Worm (Caenorhabditis elegans) whole organism, young adult: ENCODE data around the gene K08E7.4.
A peak's percentile ranks its signal among the peaks of the same experiment; 100 is the strongest.

Experiments
- B0035.1 ChIP-seq: sonication (generic microtip); optimal IDR thresholded peaks from 2 replicates; lab custom pipeline; 2016; ENCODE audit warnings: missing genetic modification characterization, mild to moderate bottlenecking, missing compliant biosample characterization, missing genotype, missing genetic modification reagents
- C17E4.6 ChIP-seq: fragments of 200-800 bp; sonication (Bioruptor generic); IDR thresholded peaks from 2 replicates; pipeline ENCODE4 v1.3.6; 2022; ENCODE audit warnings: missing genetic modification reagents, missing genetic modification characterization, missing compliant biosample characterization
- F23B12.7 ChIP-seq: sonication (generic microtip); optimal IDR thresholded peaks from 2 replicates; lab custom pipeline; 2017; ENCODE audit warnings: missing genetic modification characterization, mild to moderate bottlenecking, missing compliant biosample characterization, antibody characterized with exemption, moderate library complexity; ENCODE audit not compliant: insufficient read depth
- F55B11.4 ChIP-seq: sonication (generic microtip); optimal IDR thresholded peaks from 2 replicates; lab custom pipeline; 2016; ENCODE audit warnings: missing compliant biosample characterization, missing genetic modification characterization, borderline replicate concordance; ENCODE audit not compliant: insufficient read depth
- T07F8.4 ChIP-seq: sonication (generic microtip); optimal IDR thresholded peaks from 2 replicates; lab custom pipeline; 2016; ENCODE audit warnings: mild to moderate bottlenecking, missing genetic modification characterization, moderate library complexity, missing compliant biosample characterization
- Y79H2A.3 ChIP-seq: fragments of 200-800 bp; sonication (Bioruptor generic); conservative IDR thresholded peaks from 2 replicates; pipeline ENCODE4 v1.3.6; 2022; ENCODE audit warnings: missing genetic modification reagents, missing genetic modification characterization, missing compliant biosample characterization
- Y95B8A.8 ChIP-seq: fragments of 200-800 bp; sonication (Bioruptor generic); IDR thresholded peaks from 2 replicates; pipeline ENCODE4 v1.3.6; 2022; ENCODE audit warnings: missing genetic modification reagents, missing genetic modification characterization, missing compliant biosample characterization
- akir-1 ChIP-seq: fragments of 200-800 bp; sonication (Bioruptor generic); optimal IDR thresholded peaks from 2 replicates; lab custom pipeline; 2018; ENCODE audit warnings: mild to moderate bottlenecking, missing genetic modification characterization, moderate library complexity, missing compliant biosample characterization
- ama-1 ChIP-seq, 3 experiments: fragments of 150-350 bp in 1 of 3; sonication (generic microtip) in 2 of 3; optimal IDR thresholded peaks; 2 replicates each; lab custom pipeline; 2014 to 2018; ENCODE audit warnings: missing biosample characterization in 2 of 3, missing genetic modification characterization in 2 of 3, missing genetic modification reagents in 2 of 3
- attf-5 ChIP-seq: fragments of 200-800 bp; sonication (Bioruptor generic); optimal IDR thresholded peaks from 2 replicates; lab custom pipeline; 2018; ENCODE audit warnings: mild to moderate bottlenecking, missing genetic modification characterization, missing compliant biosample characterization
- cebp-1 ChIP-seq, 2 experiments: fragments of 200-800 bp in 1 of 2; sonication (Bioruptor generic) in 1 of 2; sonication (generic microtip) in 1 of 2; IDR thresholded peaks in 1 of 2; optimal IDR thresholded peaks in 1 of 2; 2 replicates each; pipeline versions ENCODE4 v1.3.6 to Lab custom; 2017 to 2022; ENCODE audit warnings: missing compliant biosample characterization in 2 of 2, missing genetic modification characterization in 2 of 2, mild to moderate bottlenecking in 1 of 2, missing genetic modification reagents in 1 of 2, moderate library complexity in 1 of 2
- ceh-27 ChIP-seq: fragments of 200-800 bp; sonication (Bioruptor generic); optimal IDR thresholded peaks from 2 replicates; lab custom pipeline; 2018; ENCODE audit warnings: mild to moderate bottlenecking, missing genetic modification characterization, moderate library complexity, missing compliant biosample characterization
- ceh-91 ChIP-seq: fragments of 200-800 bp; sonication (Bioruptor generic); IDR thresholded peaks from 2 replicates; pipeline ENCODE4 v1.3.6; 2022; ENCODE audit warnings: missing genetic modification reagents, missing genetic modification characterization, missing compliant biosample characterization
- dpl-1 ChIP-seq: fragments of 150-350 bp; optimal IDR thresholded peaks from 2 replicates; lab custom pipeline; 2014; ENCODE audit warnings: missing biosample characterization, missing genetic modification reagents, missing genetic modification characterization
- egl-18 ChIP-seq: fragments of 200-800 bp; sonication (Bioruptor generic); IDR thresholded peaks from 2 replicates; pipeline ENCODE4 v1.3.6; 2022; ENCODE audit warnings: missing genetic modification reagents, missing genetic modification characterization, missing compliant biosample characterization
- egrh-3 ChIP-seq: fragments of 200-800 bp; sonication (Bioruptor generic); IDR thresholded peaks from 2 replicates; pipeline ENCODE4 v1.3.6; 2022; ENCODE audit warnings: missing genetic modification reagents, missing genetic modification characterization, missing compliant biosample characterization
- hlh-26 ChIP-seq: fragments of 200-800 bp; sonication (Bioruptor generic); conservative IDR thresholded peaks from 2 replicates; pipeline ENCODE4 v1.3.6; 2022; ENCODE audit warnings: missing genetic modification reagents, missing genetic modification characterization, missing compliant biosample characterization
- hmg-1.2 ChIP-seq: fragments of 200-800 bp; sonication (Bioruptor generic); IDR thresholded peaks from 2 replicates; pipeline ENCODE4 v1.3.6; 2022; ENCODE audit warnings: missing genetic modification reagents, missing genetic modification characterization, missing compliant biosample characterization
- let-607 ChIP-seq, 2 experiments: fragments of 200-800 bp in 1 of 2; sonication (Bioruptor generic) in 1 of 2; sonication (generic microtip) in 1 of 2; optimal IDR thresholded peaks; 2 replicates each; lab custom pipeline; 2016 to 2018; ENCODE audit warnings: mild to moderate bottlenecking in 2 of 2, missing compliant biosample characterization in 2 of 2, missing genetic modification characterization in 2 of 2, moderate library complexity in 2 of 2, missing genotype in 1 of 2
- madf-8 ChIP-seq: fragments of 200-800 bp; sonication (Bioruptor generic); conservative IDR thresholded peaks from 2 replicates; pipeline ENCODE4 v1.3.6; 2022; ENCODE audit warnings: missing genetic modification reagents, missing genetic modification characterization, missing compliant biosample characterization
- mxl-1 ChIP-seq: sonication (generic microtip); optimal IDR thresholded peaks from 2 replicates; lab custom pipeline; 2016; ENCODE audit warnings: missing genetic modification characterization, missing compliant biosample characterization
- nhr-27 ChIP-seq: fragments of 200-800 bp; sonication (Bioruptor generic); optimal IDR thresholded peaks from 2 replicates; lab custom pipeline; 2018; ENCODE audit warnings: mild to moderate bottlenecking, missing genetic modification characterization, moderate library complexity, missing compliant biosample characterization
- pbrm-1 ChIP-seq: fragments of 200-800 bp; sonication (Bioruptor generic); IDR thresholded peaks from 2 replicates; pipeline ENCODE4 v1.3.6; 2022; ENCODE audit warnings: missing genetic modification reagents, missing genetic modification characterization, missing compliant biosample characterization
- rcor-1 ChIP-seq: fragments of 200-800 bp; sonication (Bioruptor generic); IDR thresholded peaks from 2 replicates; pipeline ENCODE4 v1.3.6; 2022; ENCODE audit warnings: missing genetic modification reagents, missing genetic modification characterization, missing compliant biosample characterization
- rec-8 ChIP-seq, 2 experiments: sonication (generic microtip); optimal IDR thresholded peaks; 2 replicates each; lab custom pipeline; 2016; ENCODE audit warnings: mild to moderate bottlenecking in 2 of 2, missing genetic modification characterization in 2 of 2, missing genetic modification reagents in 2 of 2, missing genotype in 2 of 2, missing biosample characterization in 1 of 2, missing compliant biosample characterization in 1 of 2, moderate library complexity in 1 of 2
- sdz-38 ChIP-seq: sonication (generic microtip); optimal IDR thresholded peaks from 2 replicates; lab custom pipeline; 2016; ENCODE audit warnings: missing genotype, missing genetic modification characterization, missing compliant biosample characterization
- sea-2 ChIP-seq: fragments of 200-800 bp; sonication (Bioruptor generic); IDR thresholded peaks from 2 replicates; pipeline ENCODE4 v1.3.6; 2022; ENCODE audit warnings: missing genetic modification characterization, missing compliant biosample characterization
- snpc-1.1 ChIP-seq: sonication (generic microtip); optimal IDR thresholded peaks from 2 replicates; lab custom pipeline; 2017; ENCODE audit warnings: missing genetic modification characterization, mild to moderate bottlenecking, missing compliant biosample characterization, antibody characterized with exemption, moderate library complexity, missing genotype, missing genetic modification reagents; ENCODE audit not compliant: insufficient read depth
- tbx-9 ChIP-seq: sonication (generic microtip); optimal IDR thresholded peaks from 2 replicates; lab custom pipeline; 2016; ENCODE audit warnings: borderline replicate concordance, missing genetic modification characterization, inconsistent platforms, missing compliant biosample characterization
- unc-130 ChIP-seq: sonication (generic microtip); optimal IDR thresholded peaks from 2 replicates; lab custom pipeline; 2016; ENCODE audit warnings: missing genetic modification reagents, missing genetic modification characterization, missing compliant biosample characterization
- unc-62 ChIP-seq: fragments of 150-350 bp; optimal IDR thresholded peaks from 2 replicates; lab custom pipeline; 2014; ENCODE audit warnings: missing biosample characterization, missing genetic modification reagents, missing genetic modification characterization
- zfh-2 ChIP-seq: fragments of 200-800 bp; sonication (Bioruptor generic); conservative IDR thresholded peaks from 2 replicates; pipeline ENCODE4 v1.3.6; 2022; ENCODE audit warnings: missing genetic modification reagents, missing genetic modification characterization, missing compliant biosample characterization

The K08E7.4 gene

DNA sequence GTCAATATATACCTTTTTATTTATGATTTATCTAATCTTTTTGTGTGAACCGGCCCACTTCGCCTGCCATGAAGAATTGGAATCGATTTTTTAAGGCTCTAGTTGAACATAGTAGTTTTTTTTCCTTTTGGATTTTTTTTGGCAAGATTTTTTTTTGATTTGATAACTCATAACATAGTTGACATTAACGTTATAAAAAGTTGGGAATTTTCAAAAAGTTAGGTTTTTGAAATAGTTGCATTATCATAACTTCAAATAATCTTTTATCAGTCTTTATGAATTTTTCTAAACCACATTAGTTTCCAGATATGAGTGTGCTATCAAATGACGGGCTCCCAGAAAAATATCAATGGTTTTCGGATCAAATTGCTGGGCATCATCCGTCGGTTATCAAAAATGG is 23.1 kb downstream of the K08E7.4 start, which contains the start of gene ipmk-1:
TSS of gene ipmk-1 (plus strand) at position 301 of the 400 bp plus-strand sequence.
- no peak for TF ChIP-seq ceh-91 (GFP tag; lab: Robert Waterston, UW)
- TF ChIP-seq cebp-1 (GFP tag; IDR thresholded peaks at IDR 0.05; lab: Robert Waterston, UW), result no peak
- TF ChIP-seq cebp-1 (tag; optimal IDR thresholded peaks at IDR 0.05; lab: Kevin White, UChicago), result no peak
- no peak for TF ChIP-seq let-607 (tag; optimal IDR thresholded peaks at IDR 0.05; lab: Kevin White, UChicago)
- TF ChIP-seq tbx-9, result no peak
- no peak for TF ChIP-seq Y95B8A.8
- TF ChIP-seq C17E4.6 (GFP tag; lab: Robert Waterston, UW), result no peak
- TF ChIP-seq rcor-1, result no peak
- TF ChIP-seq Y79H2A.3 (GFP tag; lab: Robert Waterston, UW), result no peak
- TF ChIP-seq B0035.1 (tag; lab: Kevin White, UChicago), result no peak
- TF ChIP-seq hlh-26, result no peak
- TF ChIP-seq sdz-38 (tag; lab: Kevin White, UChicago), result no peak
- TF ChIP-seq mxl-1 (tag; lab: Kevin White, UChicago), result no peak
- no peak for TF ChIP-seq F23B12.7 (tag; lab: Kevin White, UChicago)
- no peak for TF ChIP-seq nhr-27 (tag; lab: Kevin White, UChicago)

ce11 chrIV:12545902-12546301 is 25.0 kb downstream of the K08E7.4 start:
- TF ChIP-seq ceh-27 (GFP tag; lab: Kevin White, UChicago), result no peak
- no peak for TF ChIP-seq sea-2
- TF ChIP-seq madf-8, result no peak
- TF ChIP-seq egl-18, result no peak
- TF ChIP-seq dpl-1 (GFP tag; lab: Kevin White, UChicago), result no peak
- no peak for TF ChIP-seq F55B11.4 (tag; lab: Kevin White, UChicago)
- no peak for TF ChIP-seq unc-62 (GFP tag; lab: Kevin White, UChicago)
- TF ChIP-seq, all 124 proteins: peak for 0

ce11 chrIV:12545393-12545792 is 25.6 kb downstream of the K08E7.4 start:
- no peak for TF ChIP-seq akir-1 (GFP tag; lab: Kevin White, UChicago)
- peak; percentile 64; the same call in 1 of the 2 replicates for TF ChIP-seq hmg-1.2 (GFP tag; lab: Robert Waterston, UW)
- TF ChIP-seq, all 124 proteins: peak for 1

ce11 chrIV:12544624-12545023 is 26.3 kb downstream of the K08E7.4 start:
- no peak for TF ChIP-seq attf-5 (GFP tag; lab: Kevin White, UChicago)
- no peak for TF ChIP-seq T07F8.4
- TF ChIP-seq ama-1 (optimal IDR thresholded peaks at IDR 0.05; lab: Kevin White, UChicago), result no peak
- no peak for TF ChIP-seq ama-1 (GFP tag; optimal IDR thresholded peaks at IDR 0.05; lab: Kevin White, UChicago)
- TF ChIP-seq unc-130 (GFP tag; lab: Kevin White, UChicago), result no peak
- no peak for TF ChIP-seq pbrm-1 (GFP tag; lab: Robert Waterston, UW)
- no peak for TF ChIP-seq zfh-2 (GFP tag; lab: Robert Waterston, UW)

ce11 chrIV:12542011-12542410 is 28.9 kb downstream of the K08E7.4 start, which contains the start of gene ham-1:
Gene ham-1, plus strand, starts transcription at chrIV:12542183.
- TF ChIP-seq ceh-91 (GFP tag; lab: Robert Waterston, UW), result no peak
- TF ChIP-seq egrh-3 (GFP tag; lab: Robert Waterston, UW), result peak; percentile 23; the same call in 1 of the 2 replicates
- no peak for TF ChIP-seq rec-8 (tag; optimal IDR thresholded peaks at IDR 0.05; lab: Kevin White, UChicago)
- no peak for TF ChIP-seq snpc-1.1
